Worm (Caenorhabditis elegans) whole organism, L4/young adult: Measurements from ENCODE around the gene C01C10.2.

ENCODE experiments used
- W03F9.2 ChIP-seq: fragments of 150-350 bp; optimal IDR thresholded peaks from 2 replicates; lab custom pipeline; 2014; ENCODE audit warnings: missing biosample characterization, missing genetic modification characterization
- dao-5 ChIP-seq: sonication (generic microtip); optimal IDR thresholded peaks from 2 replicates; lab custom pipeline; 2016; ENCODE audit warnings: missing genotype, missing genetic modification characterization, moderate library complexity, missing compliant biosample characterization

DNA sequence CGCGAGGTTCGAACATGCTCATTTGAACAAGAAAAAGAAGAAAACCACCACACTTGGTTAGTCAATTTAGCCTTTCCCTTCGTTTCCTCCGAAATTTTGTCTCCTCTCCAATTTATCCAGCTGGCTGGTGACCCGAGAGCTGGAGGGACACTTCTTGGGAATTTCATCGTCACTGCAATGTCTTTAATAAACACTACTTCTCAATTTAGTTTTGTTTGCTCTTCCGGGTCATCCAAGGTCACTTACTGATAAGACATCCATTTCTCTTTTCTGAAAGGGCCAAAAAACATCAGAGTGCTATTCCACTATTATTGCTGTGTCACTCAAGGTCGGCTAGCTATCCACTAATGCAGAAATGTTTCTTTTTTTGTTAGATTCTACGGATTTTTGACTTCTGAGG lies 32.5 kb downstream of the C01C10.2 start, which contains the start of gene C10A4.3:
- no peak for TF ChIP-seq W03F9.2 (tag; lab: Kevin White, UChicago)
- TF ChIP-seq dao-5 (tag; lab: Kevin White, UChicago) = no peak
